Worm (Caenorhabditis elegans) whole organism, young adult: ENCODE results near the gene B0464.9.

Experiments
- B0019.2 ChIP-seq: fragments of 200-800 bp; sonication (Bioruptor generic); conservative IDR thresholded peaks from 2 replicates; pipeline ENCODE4 v1.3.6; 2022; ENCODE audit warnings: missing genetic modification reagents, missing genetic modification characterization, missing compliant biosample characterization
- B0035.1 ChIP-seq: sonication (generic microtip); optimal IDR thresholded peaks from 2 replicates; lab custom pipeline; 2016; ENCODE audit warnings: missing genetic modification characterization, mild to moderate bottlenecking, missing compliant biosample characterization, missing genotype, missing genetic modification reagents
- B0261.1 ChIP-seq: sonication (generic microtip); optimal IDR thresholded peaks from 2 replicates; lab custom pipeline; 2016; ENCODE audit warnings: mild to moderate bottlenecking, missing genetic modification characterization, moderate library complexity, missing compliant biosample characterization
- B0336.3 ChIP-seq: fragments of 200-800 bp; sonication (Bioruptor generic); IDR thresholded peaks from 2 replicates; pipeline ENCODE4 v1.3.6; 2022; ENCODE audit warnings: missing genetic modification characterization, missing compliant biosample characterization
- F33H1.4 ChIP-seq: fragments of 200-800 bp; sonication (Bioruptor generic); IDR thresholded peaks from 2 replicates; pipeline ENCODE4 v1.3.6; 2022; ENCODE audit warnings: missing genetic modification reagents, missing genetic modification characterization, missing compliant biosample characterization
- F37B4.10 ChIP-seq: fragments of 200-800 bp; sonication (Bioruptor generic); IDR thresholded peaks from 2 replicates; pipeline ENCODE4 v1.3.6; 2022; ENCODE audit warnings: missing genetic modification characterization, missing compliant biosample characterization
- F49E8.2 ChIP-seq: sonication (generic microtip); optimal IDR thresholded peaks from 3 replicates; lab custom pipeline; 2017; ENCODE audit warnings: missing genetic modification characterization, mild to moderate bottlenecking, missing compliant biosample characterization, antibody characterized with exemption, moderate library complexity; ENCODE audit not compliant: insufficient read depth
- F55B11.4 ChIP-seq: sonication (generic microtip); optimal IDR thresholded peaks from 2 replicates; lab custom pipeline; 2016; ENCODE audit warnings: missing compliant biosample characterization, missing genetic modification characterization, borderline replicate concordance; ENCODE audit not compliant: insufficient read depth
- F57A8.1 ChIP-seq: fragments of 200-800 bp; sonication (Bioruptor generic); optimal IDR thresholded peaks from 2 replicates; lab custom pipeline; 2018; ENCODE audit warnings: mild to moderate bottlenecking, missing genetic modification characterization, moderate library complexity, missing compliant biosample characterization
- K12H6.12 ChIP-seq: fragments of 200-800 bp; sonication (Bioruptor generic); optimal IDR thresholded peaks from 2 replicates; lab custom pipeline; 2018; ENCODE audit warnings: mild to moderate bottlenecking, missing genetic modification characterization, missing compliant biosample characterization
- Y56A3A.18 ChIP-seq: fragments of 200-800 bp; sonication (Bioruptor generic); IDR thresholded peaks from 2 replicates; pipeline ENCODE4 v1.3.6; 2022; ENCODE audit warnings: missing genetic modification reagents, missing genetic modification characterization, missing compliant biosample characterization
- Y95B8A.8 ChIP-seq: fragments of 200-800 bp; sonication (Bioruptor generic); IDR thresholded peaks from 2 replicates; pipeline ENCODE4 v1.3.6; 2022; ENCODE audit warnings: missing genetic modification reagents, missing genetic modification characterization, missing compliant biosample characterization
- ZK185.1 ChIP-seq: sonication (generic microtip); optimal IDR thresholded peaks from 2 replicates; lab custom pipeline; 2016; ENCODE audit warnings: mild to moderate bottlenecking, missing genetic modification characterization, missing compliant biosample characterization; ENCODE audit not compliant: poor library complexity, severe bottlenecking
- akir-1 ChIP-seq: fragments of 200-800 bp; sonication (Bioruptor generic); optimal IDR thresholded peaks from 2 replicates; lab custom pipeline; 2018; ENCODE audit warnings: mild to moderate bottlenecking, missing genetic modification characterization, moderate library complexity, missing compliant biosample characterization
- atf-7 ChIP-seq: sonication (generic microtip); optimal IDR thresholded peaks from 2 replicates; lab custom pipeline; 2017; ENCODE audit warnings: mild to moderate bottlenecking, missing genetic modification characterization, missing compliant biosample characterization
- athp-1 ChIP-seq: sonication (generic microtip); optimal IDR thresholded peaks from 2 replicates; lab custom pipeline; 2017; ENCODE audit warnings: mild to moderate bottlenecking, missing genetic modification characterization, missing compliant biosample characterization
- attf-5 ChIP-seq: fragments of 200-800 bp; sonication (Bioruptor generic); optimal IDR thresholded peaks from 2 replicates; lab custom pipeline; 2018; ENCODE audit warnings: mild to moderate bottlenecking, missing genetic modification characterization, missing compliant biosample characterization
- attf-6 ChIP-seq: fragments of 200-800 bp; sonication (Bioruptor generic); IDR thresholded peaks from 2 replicates; pipeline ENCODE4 v1.3.6; 2022; ENCODE audit warnings: missing genetic modification reagents, missing genetic modification characterization, missing compliant biosample characterization
- cebp-1 ChIP-seq, 2 experiments: fragments of 200-800 bp in 1 of 2; sonication (Bioruptor generic) in 1 of 2; sonication (generic microtip) in 1 of 2; IDR thresholded peaks in 1 of 2; optimal IDR thresholded peaks in 1 of 2; 2 replicates each; pipeline versions ENCODE4 v1.3.6 to Lab custom; 2017 to 2022; ENCODE audit warnings: missing compliant biosample characterization in 2 of 2, missing genetic modification characterization in 2 of 2, mild to moderate bottlenecking in 1 of 2, missing genetic modification reagents in 1 of 2, moderate library complexity in 1 of 2
- ceh-100 ChIP-seq: fragments of 200-800 bp; sonication (Bioruptor generic); IDR thresholded peaks from 2 replicates; pipeline ENCODE4 v1.3.6; 2022; ENCODE audit warnings: missing genetic modification reagents, missing genetic modification characterization, missing compliant biosample characterization
- ceh-27 ChIP-seq: fragments of 200-800 bp; sonication (Bioruptor generic); optimal IDR thresholded peaks from 2 replicates; lab custom pipeline; 2018; ENCODE audit warnings: mild to moderate bottlenecking, missing genetic modification characterization, moderate library complexity, missing compliant biosample characterization
- chd-7 ChIP-seq: sonication (generic microtip); optimal IDR thresholded peaks from 2 replicates; lab custom pipeline; 2016; ENCODE audit warnings: mild to moderate bottlenecking, missing genetic modification characterization, moderate library complexity, missing compliant biosample characterization
- dox-1 ChIP-seq: fragments of 200-800 bp; sonication (Bioruptor generic); IDR thresholded peaks from 2 replicates; pipeline ENCODE4 v1.3.6; 2022; ENCODE audit warnings: missing genetic modification reagents, missing genetic modification characterization, missing compliant biosample characterization
- dpff-1 ChIP-seq: sonication (generic microtip); optimal IDR thresholded peaks from 2 replicates; lab custom pipeline; 2017; ENCODE audit warnings: mild to moderate bottlenecking, missing genetic modification characterization, missing compliant biosample characterization
- dpl-1 ChIP-seq: fragments of 150-350 bp; optimal IDR thresholded peaks from 2 replicates; lab custom pipeline; 2014; ENCODE audit warnings: missing biosample characterization, missing genetic modification reagents, missing genetic modification characterization
- ets-4 ChIP-seq: fragments of 200-800 bp; sonication (Bioruptor generic); optimal IDR thresholded peaks from 2 replicates; lab custom pipeline; 2018; ENCODE audit warnings: mild to moderate bottlenecking, missing genetic modification characterization, missing compliant biosample characterization
- fkh-3 ChIP-seq: sonication (generic microtip); optimal IDR thresholded peaks from 2 replicates; lab custom pipeline; 2016; ENCODE audit warnings: mild to moderate bottlenecking, missing genetic modification characterization, missing compliant biosample characterization
- hmg-1.2 ChIP-seq: fragments of 200-800 bp; sonication (Bioruptor generic); IDR thresholded peaks from 2 replicates; pipeline ENCODE4 v1.3.6; 2022; ENCODE audit warnings: missing genetic modification reagents, missing genetic modification characterization, missing compliant biosample characterization
- lin-35 ChIP-seq, 3 experiments: fragments of 150-350 bp in 2 of 3; sonication (generic microtip) in 1 of 3; optimal IDR thresholded peaks; 2 replicates each; lab custom pipeline; 2014 to 2018; ENCODE audit warnings: missing biosample characterization in 3 of 3, missing genetic modification characterization in 3 of 3, missing genetic modification reagents in 3 of 3
- lsy-27 ChIP-seq: sonication (generic microtip); optimal IDR thresholded peaks from 2 replicates; lab custom pipeline; 2017; ENCODE audit warnings: missing genetic modification characterization, mild to moderate bottlenecking, missing compliant biosample characterization, antibody characterized with exemption, missing genotype, borderline replicate concordance; ENCODE audit not compliant: insufficient read depth
- madf-10 ChIP-seq: sonication (generic microtip); optimal IDR thresholded peaks from 2 replicates; lab custom pipeline; 2016; ENCODE audit warnings: mild to moderate bottlenecking, missing genetic modification characterization, missing compliant biosample characterization
- madf-6 ChIP-seq: fragments of 200-800 bp; sonication (Bioruptor generic); IDR thresholded peaks from 2 replicates; pipeline ENCODE4 v1.3.6; 2022; ENCODE audit warnings: missing genetic modification reagents, missing genetic modification characterization, missing compliant biosample characterization
- mel-28 ChIP-seq: sonication (generic microtip); optimal IDR thresholded peaks from 2 replicates; lab custom pipeline; 2016; ENCODE audit warnings: borderline replicate concordance, mild to moderate bottlenecking, missing genetic modification characterization, missing compliant biosample characterization
- mes-4 ChIP-seq: sonication (generic microtip); optimal IDR thresholded peaks from 2 replicates; lab custom pipeline; 2016; ENCODE audit warnings: missing genotype, missing genetic modification characterization, missing compliant biosample characterization
- nfya-2 ChIP-seq: fragments of 200-800 bp; sonication (Bioruptor generic); IDR thresholded peaks from 2 replicates; pipeline ENCODE4 v1.3.6; 2022; ENCODE audit warnings: missing genetic modification reagents, missing genetic modification characterization, missing compliant biosample characterization
- nfyb-1 ChIP-seq: fragments of 200-800 bp; sonication (Bioruptor generic); IDR thresholded peaks from 2 replicates; pipeline ENCODE4 v1.3.6; 2022; ENCODE audit warnings: missing genetic modification reagents, missing genetic modification characterization, missing compliant biosample characterization
- nhr-120 ChIP-seq: fragments of 200-800 bp; sonication (Bioruptor generic); IDR thresholded peaks from 2 replicates; pipeline ENCODE4 v1.3.6; 2022; ENCODE audit warnings: missing genetic modification characterization, missing compliant biosample characterization
- pbrm-1 ChIP-seq: fragments of 200-800 bp; sonication (Bioruptor generic); IDR thresholded peaks from 2 replicates; pipeline ENCODE4 v1.3.6; 2022; ENCODE audit warnings: missing genetic modification reagents, missing genetic modification characterization, missing compliant biosample characterization
- pha-4 ChIP-seq: fragments of 150-350 bp; sonication (generic microtip); optimal IDR thresholded peaks from 2 replicates; lab custom pipeline; 2014; ENCODE audit warnings: missing biosample characterization, missing genetic modification reagents, missing genetic modification characterization
- snpc-1.3 ChIP-seq: sonication (generic microtip); optimal IDR thresholded peaks from 2 replicates; lab custom pipeline; 2017; ENCODE audit warnings: missing genetic modification characterization, mild to moderate bottlenecking, missing compliant biosample characterization, antibody characterized with exemption, moderate library complexity, missing genotype, missing genetic modification reagents; ENCODE audit not compliant: insufficient read depth
- snpc-3.4 ChIP-seq: sonication (generic microtip); optimal IDR thresholded peaks from 2 replicates; lab custom pipeline; 2017; ENCODE audit warnings: missing genetic modification characterization, mild to moderate bottlenecking, missing compliant biosample characterization, antibody characterized with exemption, moderate library complexity, missing genotype, missing genetic modification reagents
- sptf-2 ChIP-seq: fragments of 200-800 bp; sonication (Bioruptor generic); optimal IDR thresholded peaks from 2 replicates; lab custom pipeline; 2018; ENCODE audit warnings: mild to moderate bottlenecking, missing genetic modification characterization, missing compliant biosample characterization
- unc-62 ChIP-seq: fragments of 150-350 bp; optimal IDR thresholded peaks from 2 replicates; lab custom pipeline; 2014; ENCODE audit warnings: missing biosample characterization, missing genetic modification reagents, missing genetic modification characterization
- ztf-25 ChIP-seq: fragments of 200-800 bp; sonication (Bioruptor generic); IDR thresholded peaks from 2 replicates; pipeline ENCODE4 v1.3.6; 2022; ENCODE audit warnings: missing genetic modification reagents, missing genetic modification characterization, missing compliant biosample characterization
- ztf-26 ChIP-seq: sonication (generic microtip); optimal IDR thresholded peaks from 2 replicates; lab custom pipeline; 2017; ENCODE audit warnings: missing genetic modification characterization, missing compliant biosample characterization
- ztf-3 ChIP-seq: fragments of 200-800 bp; sonication (Bioruptor generic); optimal IDR thresholded peaks from 2 replicates; lab custom pipeline; 2018; ENCODE audit warnings: mild to moderate bottlenecking, missing genetic modification characterization, missing compliant biosample characterization
- ztf-6 ChIP-seq: fragments of 200-800 bp; sonication (Bioruptor generic); IDR thresholded peaks from 2 replicates; pipeline ENCODE4 v1.3.6; 2022; ENCODE audit warnings: missing genetic modification reagents, missing genetic modification characterization, missing compliant biosample characterization

Gene B0464.9

ce11 chrIII:9433576-9434107, 31.9 kb upstream of the B0464.9 start, which contains the start of gene cpar-1:
cpar-1 (plus strand) TSS chrIII:9434057.
- no peak for TF ChIP-seq atf-7 (tag; lab: Kevin White, UChicago)
- TF ChIP-seq F55B11.4 = no peak
- TF ChIP-seq ztf-3 (GFP tag; lab: Kevin White, UChicago) = no peak
- TF ChIP-seq F37B4.10 (GFP tag; lab: Robert Waterston, UW) = no peak
- no peak for TF ChIP-seq nhr-120
- TF ChIP-seq dpff-1 (tag; lab: Kevin White, UChicago) = no peak
- no peak for TF ChIP-seq akir-1 (GFP tag; lab: Kevin White, UChicago)
- peak; percentile 99 for TF ChIP-seq madf-6
- TF ChIP-seq B0035.1 = no peak
- no peak for TF ChIP-seq dox-1 (GFP tag; lab: Robert Waterston, UW)
- no peak for TF ChIP-seq ztf-25 (GFP tag; lab: Robert Waterston, UW)
- TF ChIP-seq ets-4 (GFP tag; lab: Kevin White, UChicago) = no peak
- no peak for TF ChIP-seq B0336.3
- TF ChIP-seq fkh-3 (tag; lab: Kevin White, UChicago) = no peak
- no peak for TF ChIP-seq Y95B8A.8
- TF ChIP-seq madf-10 (tag; lab: Kevin White, UChicago) = no peak
- no peak for TF ChIP-seq lsy-27 (tag; lab: Kevin White, UChicago)
- TF ChIP-seq attf-6 (GFP tag; lab: Robert Waterston, UW) = no peak
- TF ChIP-seq B0261.1 (tag; lab: Kevin White, UChicago) = no peak
- TF ChIP-seq mes-4 (tag; lab: Kevin White, UChicago) = no peak
- no peak for TF ChIP-seq snpc-1.3 (tag; lab: Kevin White, UChicago)
- TF ChIP-seq F57A8.1 (GFP tag; lab: Kevin White, UChicago) = no peak
- no peak for TF ChIP-seq Y56A3A.18
- no peak for TF ChIP-seq chd-7 (tag; lab: Kevin White, UChicago)
- TF ChIP-seq ZK185.1 = no peak
- no peak for TF ChIP-seq lin-35 (GFP tag; optimal IDR thresholded peaks at IDR 0.05; lab: Kevin White, UChicago)
- no peak for TF ChIP-seq pbrm-1
- TF ChIP-seq unc-62 (GFP tag; lab: Kevin White, UChicago) = no peak
- no peak for TF ChIP-seq nfya-2
- peak; percentile 5 for TF ChIP-seq F49E8.2
- TF ChIP-seq hmg-1.2 = no peak
- no peak for TF ChIP-seq pha-4 (tag; lab: Kevin White, UChicago)
- peak; percentile 61 for TF ChIP-seq dpl-1 (GFP tag; lab: Kevin White, UChicago)
- TF ChIP-seq ceh-27 (GFP tag; lab: Kevin White, UChicago) = no peak
- TF ChIP-seq ztf-6 (GFP tag; lab: Robert Waterston, UW) = no peak
- no peak for TF ChIP-seq nfyb-1 (GFP tag; lab: Robert Waterston, UW)
- no peak for TF ChIP-seq ceh-100 (GFP tag; lab: Robert Waterston, UW)
- no peak for TF ChIP-seq cebp-1 (GFP tag; IDR thresholded peaks at IDR 0.05; lab: Robert Waterston, UW)
- no peak for TF ChIP-seq cebp-1 (tag; optimal IDR thresholded peaks at IDR 0.05; lab: Kevin White, UChicago)
- no peak; the same call in 1 of the 2 replicates for TF ChIP-seq F33H1.4 (GFP tag; lab: Robert Waterston, UW)
- no peak for TF ChIP-seq B0019.2
- TF ChIP-seq sptf-2 (GFP tag; lab: Kevin White, UChicago) = no peak
- no peak for TF ChIP-seq K12H6.12
- no peak for TF ChIP-seq mel-28 (tag; lab: Kevin White, UChicago)
- peak; percentile 77 for TF ChIP-seq snpc-3.4 (tag; lab: Kevin White, UChicago)
- TF ChIP-seq attf-5 = no peak
- no peak for TF ChIP-seq ztf-26 (tag; lab: Kevin White, UChicago)
- TF ChIP-seq athp-1 (tag; lab: Kevin White, UChicago) = no peak
